Fruit fly (Drosophila melanogaster) whole organism, pupa: ENCODE measurements around the gene CtsB.
A peak's percentile ranks its signal among the peaks of the same experiment; 100 is the strongest.

Experiments
- CG10348 ChIP-seq: fragments of 200-800 bp; sonication (Bioruptor generic); IDR thresholded peaks from 2 replicates; pipeline ENCODE4 v1.3.6; 2022; ENCODE audit warnings: missing biosample characterization, missing genetic modification characterization
- CG12605 ChIP-seq: fragments of 200-800 bp; sonication (Bioruptor generic); IDR thresholded peaks from 2 replicates; pipeline ENCODE4 v1.3.6; 2022; ENCODE audit warnings: missing biosample characterization, missing genetic modification characterization
- CG13204 ChIP-seq: fragments of 200-800 bp; sonication (Bioruptor generic); optimal IDR thresholded peaks from 2 replicates; lab custom pipeline; 2018; ENCODE audit warnings: missing biosample characterization, mild to moderate bottlenecking, missing genetic modification characterization, moderate library complexity
- CG14655 ChIP-seq: fragments of 200-800 bp; sonication (Bioruptor generic); optimal IDR thresholded peaks from 3 replicates; lab custom pipeline; 2017; ENCODE audit warnings: mild to moderate bottlenecking, missing biosample characterization, missing genetic modification reagents, missing genetic modification characterization
- CG15710 ChIP-seq: fragments of 200-800 bp; sonication (Bioruptor generic); optimal IDR thresholded peaks from 2 replicates; lab custom pipeline; 2018; ENCODE audit warnings: missing biosample characterization, mild to moderate bottlenecking, missing genetic modification characterization, moderate library complexity
- CG17806 ChIP-seq: fragments of 200-800 bp; sonication (Bioruptor generic); optimal IDR thresholded peaks from 2 replicates; lab custom pipeline; 2018; ENCODE audit warnings: missing biosample characterization, mild to moderate bottlenecking, missing genetic modification characterization, moderate library complexity
- CG32121 ChIP-seq: fragments of 200-800 bp; sonication (Bioruptor generic); IDR thresholded peaks from 2 replicates; pipeline ENCODE4 v1.3.6; 2022; ENCODE audit warnings: missing biosample characterization, missing genetic modification characterization
- CG34367 ChIP-seq: fragments of 200-800 bp; sonication (Bioruptor generic); optimal IDR thresholded peaks from 2 replicates; lab custom pipeline; 2018; ENCODE audit warnings: missing biosample characterization, mild to moderate bottlenecking, missing genetic modification characterization
- CG4496 ChIP-seq: fragments of 200-800 bp; sonication (Bioruptor generic); IDR thresholded peaks from 3 replicates; pipeline ENCODE4 v1.3.6; 2022; ENCODE audit warnings: missing biosample characterization, missing genetic modification characterization
- CG8159 ChIP-seq: fragments of 200-800 bp; sonication (Bioruptor generic); optimal IDR thresholded peaks from 3 replicates; lab custom pipeline; 2018; ENCODE audit warnings: missing biosample characterization, mild to moderate bottlenecking, missing genetic modification characterization, moderate library complexity
- CG8301 ChIP-seq: fragments of 200-800 bp; sonication (Bioruptor generic); optimal IDR thresholded peaks from 2 replicates; lab custom pipeline; 2018; ENCODE audit warnings: missing biosample characterization, mild to moderate bottlenecking, missing genetic modification characterization
- CG9948 ChIP-seq: fragments of 200-800 bp; sonication (Bioruptor generic); optimal IDR thresholded peaks from 2 replicates; lab custom pipeline; 2018; ENCODE audit warnings: missing biosample characterization, mild to moderate bottlenecking, missing genetic modification characterization, moderate library complexity
- D1 ChIP-seq: fragments of 200-800 bp; sonication (Bioruptor generic); optimal IDR thresholded peaks from 2 replicates; lab custom pipeline; 2018; ENCODE audit warnings: missing biosample characterization, mild to moderate bottlenecking, missing genetic modification characterization, moderate library complexity
- EcR ChIP-seq: fragments of 200-800 bp; sonication (Bioruptor generic); optimal IDR thresholded peaks from 3 replicates; lab custom pipeline; 2019; ENCODE audit warnings: missing biosample characterization, missing genetic modification characterization, mild to moderate bottlenecking, moderate library complexity, missing genetic modification reagents
- Ets98B ChIP-seq: fragments of 200-800 bp; sonication (Bioruptor generic); IDR thresholded peaks from 2 replicates; pipeline ENCODE4 v1.3.6; 2022; ENCODE audit warnings: missing biosample characterization, missing genetic modification characterization
- Pif1A ChIP-seq: fragments of 200-800 bp; sonication (Bioruptor generic); optimal IDR thresholded peaks from 3 replicates; lab custom pipeline; 2016; ENCODE audit warnings: missing biosample characterization, missing genetic modification characterization
- Pif1B ChIP-seq: fragments of 200-800 bp; sonication (Bioruptor generic); optimal IDR thresholded peaks from 3 replicates; lab custom pipeline; 2016; ENCODE audit warnings: missing biosample characterization, missing genetic modification characterization
- Snoo ChIP-seq: fragments of 200-800 bp; sonication (Bioruptor generic); optimal IDR thresholded peaks from 3 replicates; lab custom pipeline; 2017; ENCODE audit warnings: missing biosample characterization, mild to moderate bottlenecking, missing genetic modification characterization, inconsistent platforms
- fd96Ca ChIP-seq: fragments of 200-800 bp; sonication (Bioruptor generic); IDR thresholded peaks from 3 replicates; pipeline ENCODE4 v1.3.6; 2022; ENCODE audit warnings: missing biosample characterization, missing genetic modification characterization
- gl ChIP-seq: fragments of 200-800 bp; sonication (Bioruptor generic); optimal IDR thresholded peaks from 2 replicates; lab custom pipeline; 2018; ENCODE audit warnings: missing biosample characterization, mild to moderate bottlenecking, missing genetic modification characterization
- rn ChIP-seq: fragments of 200-800 bp; sonication (Bioruptor generic); IDR thresholded peaks from 2 replicates; pipeline ENCODE4 v1.3.6; 2022; ENCODE audit warnings: missing biosample characterization, missing genetic modification characterization

Gene CtsB

DNA sequence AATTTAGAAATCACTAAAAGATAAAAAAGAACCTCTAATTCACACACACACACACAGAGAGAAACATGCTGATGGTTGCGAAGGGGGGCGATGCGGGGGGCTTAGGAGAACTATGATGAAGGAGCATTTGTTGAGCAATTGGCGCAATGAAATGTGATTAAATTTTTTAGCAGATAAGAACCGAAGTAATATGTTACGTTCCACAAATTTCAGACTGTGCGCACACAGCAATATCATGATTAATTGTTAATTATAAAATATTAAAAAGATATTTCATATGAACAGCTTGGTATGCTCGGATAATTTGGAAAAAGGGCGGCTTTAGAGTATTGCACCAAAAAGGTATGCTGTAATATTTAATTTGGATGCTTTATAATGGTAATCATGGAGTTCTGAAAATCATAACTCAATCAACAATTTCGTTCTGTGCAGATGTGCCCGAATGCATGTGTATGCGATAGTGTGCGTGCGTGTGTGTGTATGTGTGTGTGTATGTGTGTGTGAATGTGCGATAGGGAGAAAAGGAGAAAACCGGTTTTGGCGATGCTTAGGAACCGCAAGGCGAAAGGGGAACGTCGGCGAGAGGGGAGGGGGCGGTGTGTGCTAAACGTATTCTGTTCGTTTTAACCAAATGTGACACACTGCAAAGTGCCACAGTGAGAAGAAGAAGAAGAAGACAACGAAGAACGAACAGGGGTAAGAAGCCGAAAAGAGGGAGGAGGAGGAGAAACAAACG lies 39.2 kb upstream of the CtsB start:
- no peak for TF ChIP-seq CG14655 (GFP tag; lab: Kevin White, UChicago)
- TF ChIP-seq gl: no peak
- TF ChIP-seq Ets98B: no peak
- peak; percentile 32 for TF ChIP-seq CG8301
- no peak for TF ChIP-seq CG15710 (tag; lab: Kevin White, UChicago)
- TF ChIP-seq Snoo (tag; lab: Kevin White, UChicago): no peak
- TF ChIP-seq CG10348 (GFP tag; lab: Robert Waterston, UW): no peak
- no peak for TF ChIP-seq CG4496 (GFP tag; lab: Robert Waterston, UW)
- TF ChIP-seq CG17806 (tag; lab: Kevin White, UChicago): no peak
- no peak for TF ChIP-seq D1 (tag; lab: Kevin White, UChicago)
- peak; percentile 37 for TF ChIP-seq Pif1B
- peak; percentile 6 for TF ChIP-seq CG8159
- TF ChIP-seq EcR (GFP tag; lab: Kevin White, UChicago): peak; percentile 11
- TF ChIP-seq CG9948: peak; percentile 7
- TF ChIP-seq fd96Ca: no peak
- TF ChIP-seq CG34367 (tag; lab: Kevin White, UChicago): no peak
- TF ChIP-seq CG13204 (GFP tag; lab: Kevin White, UChicago): no peak
- no peak for TF ChIP-seq CG32121 (GFP tag; lab: Robert Waterston, UW)
- no peak for TF ChIP-seq rn
- no peak for TF ChIP-seq CG12605 (GFP tag; lab: Robert Waterston, UW)
- TF ChIP-seq Pif1A (GFP tag; lab: Kevin White, UChicago): no peak
- TF ChIP-seq, all 21 proteins: peak for 5

dm6 chrX:13820310-13821038 lies 38.5 kb upstream of the CtsB start:
- TF ChIP-seq CG9948 (no peak), D1 (tag; lab: Kevin White, UChicago) (no peak), CG4496 (GFP tag; lab: Robert Waterston, UW) (no peak), gl (no peak), CG32121 (GFP tag; lab: Robert Waterston, UW) (no peak)

DNA sequence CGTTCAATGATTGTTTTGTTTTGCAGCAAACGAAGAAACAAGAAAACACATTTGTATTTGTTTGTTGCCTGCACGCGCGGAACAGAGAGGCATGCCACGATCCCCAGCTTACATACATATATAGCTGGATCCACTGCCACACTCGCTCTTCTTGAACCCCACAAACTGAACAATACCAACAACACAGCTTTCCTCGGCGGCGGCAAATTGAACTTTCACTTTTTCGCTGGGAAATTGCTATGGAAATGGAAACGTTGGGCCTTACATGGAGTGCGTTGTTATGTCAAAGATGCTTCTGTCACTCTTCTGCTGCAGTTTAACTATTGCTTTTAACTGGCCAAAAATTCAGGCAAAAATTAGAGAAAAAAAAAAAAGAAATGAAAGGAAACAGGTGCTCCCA lies 37.7 kb upstream of the CtsB start:
- no peak for TF ChIP-seq Pif1A (GFP tag; lab: Kevin White, UChicago)

- TF ChIP-seq CG14655 (GFP tag; lab: Kevin White, UChicago): peak; percentile 53
- TF ChIP-seq CG17806 (tag; lab: Kevin White, UChicago): no peak
- TF ChIP-seq Snoo (tag; lab: Kevin White, UChicago): no peak
- TF ChIP-seq CG8301: peak; percentile 15
- TF ChIP-seq Ets98B: 0 out of 2 replicates have a peak, but pooled peaks have one; percentile 16
- TF ChIP-seq, all 21 proteins: peak for 3
Observed at dm6 chrX:13818841-13819240, 36.9 kb upstream of the CtsB start.

DNA sequence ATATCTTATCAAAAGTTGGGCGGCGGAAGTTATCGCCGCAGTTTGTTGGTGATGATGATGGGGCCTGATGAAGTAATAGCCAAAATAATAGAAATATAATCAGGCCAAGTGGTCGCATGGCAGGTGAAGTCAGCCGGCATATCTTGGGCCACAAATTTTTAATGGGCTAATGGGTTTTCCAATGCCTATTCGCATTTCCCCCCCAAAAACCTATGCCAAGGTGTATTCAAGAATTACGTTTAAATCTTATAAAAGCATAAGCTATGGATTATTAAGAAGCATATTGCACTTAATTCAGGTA lies 36.2 kb upstream of the CtsB start:
- no peak for TF ChIP-seq CG4496 (GFP tag; lab: Robert Waterston, UW)
- TF ChIP-seq CG8301: no peak
- no peak for TF ChIP-seq CG13204 (GFP tag; lab: Kevin White, UChicago)
- TF ChIP-seq, all 21 proteins: peak for 0

DNA sequence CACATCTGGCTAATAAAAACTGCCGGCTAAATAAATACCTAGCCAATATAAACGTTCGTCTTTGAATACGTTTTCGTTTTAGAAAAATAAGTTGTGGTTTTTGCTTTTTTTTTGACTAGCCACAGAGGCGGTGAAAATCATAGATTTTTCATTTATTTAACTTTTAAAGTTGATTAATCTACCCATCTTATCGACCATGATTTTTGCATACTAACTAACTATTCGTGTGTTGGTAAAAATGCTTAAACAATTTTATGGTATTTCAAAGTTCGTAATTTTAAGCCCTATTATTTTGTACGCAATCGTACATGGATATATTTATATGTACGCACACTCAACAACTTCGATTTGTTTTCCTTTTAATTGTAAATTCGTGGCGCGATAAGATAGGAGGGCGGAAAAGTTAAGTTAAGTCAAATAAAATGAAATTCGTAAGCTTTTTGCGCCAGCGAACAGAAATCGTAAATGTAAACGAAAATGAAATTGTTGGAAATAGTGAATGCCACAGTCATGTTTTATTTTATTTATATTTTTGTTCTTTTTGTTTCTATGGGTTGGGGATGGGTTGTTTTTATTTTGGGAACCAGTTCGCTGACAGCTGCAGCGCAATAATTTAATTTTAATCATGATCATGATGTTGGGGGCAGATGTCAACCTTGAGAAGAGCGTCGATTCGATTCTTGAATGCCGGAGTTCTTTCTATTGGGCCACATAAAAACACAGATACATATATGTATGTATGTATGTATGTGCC lies 35.6 kb upstream of the CtsB start:
- TF ChIP-seq CG32121 (GFP tag; lab: Robert Waterston, UW) (peak; percentile 56), CG4496 (GFP tag; lab: Robert Waterston, UW) (peak; percentile 40; the same call in 1 of the 3 replicates), Pif1B (peak; percentile 4), CG17806 (tag; lab: Kevin White, UChicago) (no peak), EcR (GFP tag; lab: Kevin White, UChicago) (no peak), CG8301 (peak; percentile 20), CG12605 (GFP tag; lab: Robert Waterston, UW) (peak; percentile 42; the same call in 1 of the 2 replicates), Ets98B (peak; percentile 56; the same call in 1 of the 2 replicates), CG8159 (no peak), CG13204 (GFP tag; lab: Kevin White, UChicago) (no peak), CG10348 (GFP tag; lab: Robert Waterston, UW) (no peak)
